Fruit fly (Drosophila melanogaster) whole organism, wandering third instar larva: ENCODE measurements around the gene Sec16.

Source experiments
- Abd-B ChIP-seq: fragments of >200 bp; optimal IDR thresholded peaks from 2 replicates; lab custom pipeline; 2017; ENCODE audit warnings: missing biosample characterization, missing genetic modification characterization
- CG32264 ChIP-seq: fragments of 200-800 bp; sonication (Bioruptor generic); optimal IDR thresholded peaks from 2 replicates; lab custom pipeline; 2016; ENCODE audit warnings: missing biosample characterization, missing genetic modification characterization
- CG9705 ChIP-seq: fragments of 200-800 bp; sonication (Bioruptor generic); optimal IDR thresholded peaks from 2 replicates; lab custom pipeline; 2018; ENCODE audit warnings: missing biosample characterization, mild to moderate bottlenecking, missing genetic modification characterization
- CrebA ChIP-seq: fragments of 200-800 bp; sonication (Bioruptor generic); optimal IDR thresholded peaks from 2 replicates; lab custom pipeline; 2016; ENCODE audit warnings: missing biosample characterization, mild to moderate bottlenecking, missing genetic modification characterization, borderline replicate concordance
- Dfd ChIP-seq: fragments of >200 bp; optimal IDR thresholded peaks from 2 replicates; lab custom pipeline; 2017; ENCODE audit warnings: missing biosample characterization, missing genetic modification characterization
- Dif ChIP-seq: fragments of 200-275, 200-300 bp; sonication (Bioruptor generic); optimal IDR thresholded peaks from 2 replicates; lab custom pipeline; 2018; ENCODE audit warnings: missing biosample characterization, missing genetic modification characterization; ENCODE audit not compliant: partially characterized antibody
- GATAd ChIP-seq: sonication (Bioruptor generic); optimal IDR thresholded peaks from 2 replicates; lab custom pipeline; 2016; ENCODE audit warnings: missing biosample characterization, missing genetic modification characterization
- HLH106 ChIP-seq: fragments of 200-800 bp; optimal IDR thresholded peaks from 3 replicates; lab custom pipeline; 2019; ENCODE audit warnings: missing biosample characterization, mild to moderate bottlenecking, missing genetic modification characterization, moderate library complexity
- Hnf4 ChIP-seq: fragments of 200-800 bp; sonication (Bioruptor generic); optimal IDR thresholded peaks from 2 replicates; lab custom pipeline; 2016; ENCODE audit warnings: missing biosample characterization, mild to moderate bottlenecking, missing genetic modification characterization
- Hr78 ChIP-seq: fragments of >200 bp; optimal IDR thresholded peaks from 2 replicates; lab custom pipeline; 2017; ENCODE audit warnings: missing biosample characterization, missing genetic modification characterization
- Hr83 ChIP-seq: fragments of 200-300 bp; sonication (Bioruptor generic); optimal IDR thresholded peaks from 2 replicates; lab custom pipeline; 2016; ENCODE audit warnings: missing biosample characterization, mild to moderate bottlenecking, missing genetic modification characterization, moderate library complexity; ENCODE audit not compliant: poor library complexity, severe bottlenecking
- Jra ChIP-seq: sonication (Bioruptor generic); optimal IDR thresholded peaks from 2 replicates; lab custom pipeline; 2016; ENCODE audit warnings: missing biosample characterization, missing genetic modification characterization
- Mio ChIP-seq: sonication (Bioruptor generic); optimal IDR thresholded peaks from 2 replicates; lab custom pipeline; 2016; ENCODE audit warnings: missing biosample characterization, missing genetic modification characterization
- Myc ChIP-seq: fragments of >200 bp; optimal IDR thresholded peaks from 2 replicates; lab custom pipeline; 2017
- N ChIP-seq: fragments of >200 bp; optimal IDR thresholded peaks from 2 replicates; lab custom pipeline; 2018; ENCODE audit warnings: missing biosample characterization, missing external identifiers, missing genetic modification characterization
- OdsH ChIP-seq: fragments of 200-800 bp; sonication (Bioruptor generic); optimal IDR thresholded peaks from 2 replicates; lab custom pipeline; 2016; ENCODE audit warnings: missing biosample characterization, mild to moderate bottlenecking, missing genetic modification characterization
- Rel ChIP-seq, 2 experiments: fragments of 200-800 bp; sonication (Bioruptor generic) in 1 of 2; optimal IDR thresholded peaks; 2 replicates in 1 of 2; 3 replicates in 1 of 2; lab custom pipeline; 2016 to 2019; ENCODE audit warnings: mild to moderate bottlenecking in 2 of 2, missing biosample characterization in 2 of 2, missing genetic modification characterization in 2 of 2, moderate library complexity in 1 of 2
- Sp1 ChIP-seq: fragments of 200-800 bp; sonication (Bioruptor generic); optimal IDR thresholded peaks from 3 replicates; lab custom pipeline; 2019; ENCODE audit warnings: missing biosample characterization, mild to moderate bottlenecking, missing genetic modification characterization, moderate library complexity
- Vsx2 ChIP-seq: fragments of 200-300, 225-300 bp; sonication (Bioruptor generic); optimal IDR thresholded peaks from 2 replicates; lab custom pipeline; 2018; ENCODE audit warnings: missing biosample characterization, missing genetic modification characterization; ENCODE audit not compliant: partially characterized antibody
- br ChIP-seq: fragments of 200-800 bp; sonication (Bioruptor generic); optimal IDR thresholded peaks from 2 replicates; lab custom pipeline; 2016; ENCODE audit warnings: missing biosample characterization, missing genetic modification characterization
- brk ChIP-seq: fragments of 200-800 bp; sonication (Bioruptor generic); optimal IDR thresholded peaks from 2 replicates; lab custom pipeline; 2016; ENCODE audit warnings: missing biosample characterization, mild to moderate bottlenecking, missing genetic modification characterization
- dl ChIP-seq, 2 experiments: fragments of 175-275, 200-275 bp in 1 of 2; fragments of 200-275 bp in 1 of 2; sonication (Bioruptor generic); optimal IDR thresholded peaks; lab custom pipeline; 2018; ENCODE audit warnings: mild to moderate bottlenecking in 2 of 2, missing biosample characterization in 2 of 2, missing genetic modification characterization in 2 of 2, moderate library complexity in 2 of 2; ENCODE audit not compliant: partially characterized antibody in 2 of 2, insufficient read depth in 1 of 2
- dmrt93B ChIP-seq: fragments of 200-800 bp; sonication (Bioruptor generic); optimal IDR thresholded peaks from 2 replicates; lab custom pipeline; 2018; ENCODE audit warnings: missing biosample characterization, mild to moderate bottlenecking, missing genetic modification characterization
- dsf ChIP-seq: sonication (Bioruptor generic); optimal IDR thresholded peaks from 2 replicates; lab custom pipeline; 2016; ENCODE audit warnings: missing biosample characterization, missing genetic modification characterization, borderline replicate concordance
- ey ChIP-seq: fragments of 200-800 bp; sonication (Bioruptor generic); optimal IDR thresholded peaks from 2 replicates; lab custom pipeline; 2016; ENCODE audit warnings: missing biosample characterization, missing genetic modification characterization
- foxo ChIP-seq, 2 experiments: fragments of 200-800 bp; sonication (Bioruptor generic); optimal IDR thresholded peaks; 2 replicates in 1 of 2; 3 replicates in 1 of 2; lab custom pipeline; 2016 to 2017; ENCODE audit warnings: missing biosample characterization in 2 of 2, missing genetic modification characterization in 2 of 2
- fru ChIP-seq: fragments of 200-800 bp; sonication (Bioruptor generic); optimal IDR thresholded peaks from 3 replicates; lab custom pipeline; 2016; ENCODE audit warnings: missing biosample characterization, mild to moderate bottlenecking, missing genetic modification characterization
- h ChIP-seq: fragments of 200-800 bp; sonication (Bioruptor generic); optimal IDR thresholded peaks from 3 replicates; lab custom pipeline; 2016; ENCODE audit warnings: missing biosample characterization, mild to moderate bottlenecking, missing genetic modification characterization
- jim ChIP-seq: fragments of 175-275, 200-325 bp; sonication (Bioruptor generic); optimal IDR thresholded peaks from 2 replicates; lab custom pipeline; 2016; ENCODE audit warnings: missing biosample characterization, mild to moderate bottlenecking, missing genetic modification characterization
- lola ChIP-seq: fragments of >200 bp; optimal IDR thresholded peaks from 2 replicates; lab custom pipeline; 2017; ENCODE audit warnings: missing biosample characterization, missing genetic modification characterization
- pan ChIP-seq: fragments of >200 bp; optimal IDR thresholded peaks from 2 replicates; lab custom pipeline; 2017
- psq ChIP-seq: fragments of 200-800 bp; sonication (Bioruptor generic); optimal IDR thresholded peaks from 3 replicates; lab custom pipeline; 2017; ENCODE audit warnings: missing biosample characterization, mild to moderate bottlenecking, missing genetic modification characterization, moderate library complexity
- rgr ChIP-seq: fragments of 200-800 bp; sonication (Bioruptor generic); optimal IDR thresholded peaks from 3 replicates; lab custom pipeline; 2016; ENCODE audit warnings: missing biosample characterization, mild to moderate bottlenecking, missing genetic modification characterization
- sage ChIP-seq: fragments of 200-800 bp; sonication (Bioruptor generic); optimal IDR thresholded peaks from 2 replicates; lab custom pipeline; 2016; ENCODE audit warnings: missing biosample characterization, mild to moderate bottlenecking, missing genetic modification characterization
- sv ChIP-seq: fragments of 200-800 bp; sonication (Bioruptor generic); optimal IDR thresholded peaks from 3 replicates; lab custom pipeline; 2016; ENCODE audit warnings: missing biosample characterization, missing genetic modification characterization
- tai ChIP-seq: sonication (Bioruptor generic); optimal IDR thresholded peaks from 2 replicates; lab custom pipeline; 2016; ENCODE audit warnings: missing biosample characterization, missing genetic modification characterization
- usp ChIP-seq: fragments of >200 bp; optimal IDR thresholded peaks from 2 replicates; lab custom pipeline; 2017; ENCODE audit warnings: missing biosample characterization, missing genetic modification characterization
- woc ChIP-seq: sonication (Bioruptor generic); optimal IDR thresholded peaks from 2 replicates; lab custom pipeline; 2016; ENCODE audit warnings: missing biosample characterization, mild to moderate bottlenecking, missing genetic modification characterization

The Sec16 gene

dm6 chrX:12625594-12626274, 29.9 kb downstream of the Sec16 start:
- no peak for TF ChIP-seq Hr78 (GFP tag; lab: Kevin White, UChicago)
- TF ChIP-seq Hnf4 (GFP tag; lab: Kevin White, UChicago) = no peak
- TF ChIP-seq sage (GFP tag; lab: Kevin White, UChicago) = no peak
- no peak for TF ChIP-seq dmrt93B (GFP tag; lab: Kevin White, UChicago)
- TF ChIP-seq CG9705 (GFP tag; lab: Kevin White, UChicago) = no peak
- no peak for TF ChIP-seq Vsx2 (GFP tag; lab: Kevin White, UChicago)
- TF ChIP-seq sv (GFP tag; lab: Kevin White, UChicago) = no peak
- TF ChIP-seq foxo (GFP tag; optimal IDR thresholded peaks at IDR 0.05; lab: Kevin White, UChicago) = no peak
- TF ChIP-seq N (GFP tag; lab: Kevin White, UChicago) = no peak
- no peak for TF ChIP-seq h (GFP tag; lab: Kevin White, UChicago)
- TF ChIP-seq br = no peak
- no peak for TF ChIP-seq pan (lab: Kevin White, UChicago)

DNA sequence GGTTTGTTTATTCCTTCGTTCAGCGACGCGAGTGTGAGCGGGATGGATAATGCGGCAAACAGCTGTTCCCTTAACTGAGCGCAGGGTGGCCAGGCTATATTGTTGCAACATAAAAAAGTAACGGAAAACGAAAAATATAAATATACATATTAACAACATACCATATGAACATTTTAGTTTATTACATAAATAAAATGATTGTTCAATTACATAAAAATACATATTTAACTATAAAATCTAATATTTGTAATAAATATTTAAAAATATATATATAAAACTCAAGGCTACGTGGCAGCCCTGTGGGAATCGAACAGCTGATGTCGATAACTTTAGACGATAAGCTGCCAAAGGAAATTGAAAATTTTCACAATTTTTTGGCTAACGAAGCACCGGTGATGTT, 33.7 kb downstream of the Sec16 start, which contains the start of the genes Aven and CG2540:
Gene Aven, minus strand, starts transcription at position 77 of the 400 bp plus-strand sequence.
Gene CG2540, plus strand, starts transcription at position 315 of the 400 bp plus-strand sequence.
- TF ChIP-seq GATAd = no peak
- peak; percentile 75 for TF ChIP-seq rgr (GFP tag; lab: Kevin White, UChicago)
- TF ChIP-seq jim (GFP tag; lab: Kevin White, UChicago) = no peak
- TF ChIP-seq Vsx2 (GFP tag; lab: Kevin White, UChicago) = no peak
- TF ChIP-seq lola (GFP tag; lab: Kevin White, UChicago) = no peak
- TF ChIP-seq h (GFP tag; lab: Kevin White, UChicago) = peak; percentile 59
- peak; percentile 65 for TF ChIP-seq fru (GFP tag; lab: Kevin White, UChicago)
- no peak for TF ChIP-seq Dif (GFP tag; lab: Kevin White, UChicago)
- no peak for TF ChIP-seq Hr83
- TF ChIP-seq Myc (lab: Kevin White, UChicago) = no peak
- peak; percentile 54 for TF ChIP-seq woc (GFP tag; lab: Kevin White, UChicago)
- peak; percentile 88 for TF ChIP-seq Sp1 (GFP tag; lab: Kevin White, UChicago)
- TF ChIP-seq Abd-B (GFP tag; lab: Kevin White, UChicago) = no peak
- TF ChIP-seq dl (GFP tag; optimal IDR thresholded peaks at IDR 0.05; lab: Kevin White, UChicago; ENCODE audit: insufficient read depth in 1 of 2, partially characterized antibody in 2 of 2) = no peak
- TF ChIP-seq CG32264 (GFP tag; lab: Kevin White, UChicago) = no peak
- TF ChIP-seq Hnf4 (GFP tag; lab: Kevin White, UChicago) = peak; percentile 39
- no peak for TF ChIP-seq CrebA (GFP tag; lab: Kevin White, UChicago)
- no peak for TF ChIP-seq usp (GFP tag; lab: Kevin White, UChicago)
- peak; percentile 19 for TF ChIP-seq ey (GFP tag; lab: Kevin White, UChicago)
- TF ChIP-seq psq (GFP tag; lab: Kevin White, UChicago) = peak; percentile 70
- TF ChIP-seq dsf (GFP tag; lab: Kevin White, UChicago) = no peak
- TF ChIP-seq HLH106 (tag; lab: Kevin White, UChicago) = peak; percentile 89
- TF ChIP-seq Jra (GFP tag; lab: Kevin White, UChicago) = no peak
- TF ChIP-seq OdsH (GFP tag; lab: Kevin White, UChicago) = peak; percentile 71
- TF ChIP-seq pan (lab: Kevin White, UChicago) = no peak
- no peak for TF ChIP-seq Hr78 (GFP tag; lab: Kevin White, UChicago)
- no peak for TF ChIP-seq brk (GFP tag; lab: Kevin White, UChicago)
- no peak for TF ChIP-seq Dfd (GFP tag; lab: Kevin White, UChicago)
- no peak for TF ChIP-seq N (GFP tag; lab: Kevin White, UChicago)
- TF ChIP-seq sv (GFP tag; lab: Kevin White, UChicago) = peak; percentile 37
- no peak for TF ChIP-seq Rel (GFP tag; optimal IDR thresholded peaks at IDR 0.05; lab: Kevin White, UChicago)
- peak; percentile 79 for TF ChIP-seq Rel (tag; optimal IDR thresholded peaks at IDR 0.05; lab: Kevin White, UChicago)
- peak in 1 of 2 experiments; percentile 82 for TF ChIP-seq foxo (GFP tag; optimal IDR thresholded peaks at IDR 0.05; lab: Kevin White, UChicago)
- TF ChIP-seq tai (GFP tag; lab: Kevin White, UChicago) = no peak
- peak; percentile 80 for TF ChIP-seq CG9705 (GFP tag; lab: Kevin White, UChicago)
- TF ChIP-seq Mio (GFP tag; lab: Kevin White, UChicago) = no peak
- peak; percentile 43 for TF ChIP-seq br
- TF ChIP-seq dmrt93B (GFP tag; lab: Kevin White, UChicago) = peak; percentile 53
- TF ChIP-seq sage (GFP tag; lab: Kevin White, UChicago) = peak; percentile 69
- TF ChIP-seq, all 38 proteins: peak for 17
